Worm (Caenorhabditis elegans) whole organism, young adult: Measurements from ENCODE around the gene srd-32.

Source experiments
- F37B4.10 ChIP-seq: fragments of 200-800 bp; sonication (Bioruptor generic); IDR thresholded peaks from 2 replicates; pipeline ENCODE4 v1.3.6; 2022; ENCODE audit warnings: missing genetic modification characterization, missing compliant biosample characterization
- ama-1 ChIP-seq, 3 experiments: fragments of 150-350 bp in 1 of 3; sonication (generic microtip) in 2 of 3; optimal IDR thresholded peaks; 2 replicates each; lab custom pipeline; 2014 to 2018; ENCODE audit warnings: missing biosample characterization in 2 of 3, missing genetic modification characterization in 2 of 3, missing genetic modification reagents in 2 of 3
- lag-1 ChIP-seq: fragments of 200-800 bp; sonication (Bioruptor generic); IDR thresholded peaks from 2 replicates; pipeline ENCODE4 v1.3.6; 2022; ENCODE audit warnings: missing genetic modification reagents, missing genetic modification characterization, missing compliant biosample characterization
- nfya-1 ChIP-seq: sonication (generic microtip); optimal IDR thresholded peaks from 2 replicates; lab custom pipeline; 2017; ENCODE audit warnings: antibody characterized with exemption, missing compliant biosample characterization, missing genetic modification characterization, borderline replicate concordance; ENCODE audit not compliant: insufficient read depth
- pha-4 ChIP-seq: fragments of 150-350 bp; sonication (generic microtip); optimal IDR thresholded peaks from 2 replicates; lab custom pipeline; 2014; ENCODE audit warnings: missing biosample characterization, missing genetic modification reagents, missing genetic modification characterization
- repo-1 ChIP-seq: sonication (generic microtip); optimal IDR thresholded peaks from 2 replicates; lab custom pipeline; 2017; ENCODE audit warnings: mild to moderate bottlenecking, missing genetic modification characterization, missing compliant biosample characterization

DNA sequence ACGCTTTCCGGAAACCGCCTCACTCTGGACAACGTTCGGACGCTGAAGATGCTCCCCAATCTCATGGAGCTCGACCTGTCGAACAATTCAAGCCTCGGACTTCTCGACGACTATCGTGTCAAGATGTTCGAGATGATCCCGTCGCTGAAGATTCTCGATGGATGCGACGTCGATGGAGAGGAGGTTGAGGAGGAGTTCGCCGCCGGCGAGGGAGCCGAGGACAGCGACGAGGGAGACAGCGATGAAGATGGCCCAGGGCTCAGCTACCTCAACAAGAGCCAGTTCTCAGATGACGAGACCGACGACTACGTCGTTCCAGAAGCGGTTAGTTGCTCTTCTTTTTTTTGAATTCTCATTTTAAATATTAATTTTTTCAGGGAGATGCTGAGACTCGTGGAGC lies 25.3 kb downstream of the srd-32 start:
- TF ChIP-seq nfya-1 (tag; lab: Kevin White, UChicago): no peak
- TF ChIP-seq ama-1 (optimal IDR thresholded peaks at IDR 0.05; lab: Kevin White, UChicago): no peak
- no peak for TF ChIP-seq ama-1 (GFP tag; optimal IDR thresholded peaks at IDR 0.05; lab: Kevin White, UChicago)
- TF ChIP-seq pha-4 (tag; lab: Kevin White, UChicago): no peak
- TF ChIP-seq F37B4.10 (GFP tag; lab: Robert Waterston, UW): no peak
- TF ChIP-seq lag-1 (GFP tag; lab: Robert Waterston, UW): no peak
- no peak for TF ChIP-seq repo-1 (tag; lab: Kevin White, UChicago)
